Fruit fly (Drosophila melanogaster): ENCODE data around the gene CG42577.

- TF ChIP-seq CG5204 (GFP tag; optimal IDR thresholded peaks at IDR 0.05) (no peak), kay (GFP tag; ENCODE audit: borderline replicate concordance) (no peak), CG1620 (GFP tag; optimal IDR thresholded peaks at IDR 0.05) (no peak), cnc (optimal IDR thresholded peaks at IDR 0.05) (no peak), CG33017 (tag; optimal IDR thresholded peaks at IDR 0.05) (no peak), Mnt (GFP tag; optimal IDR thresholded peaks at IDR 0.05) (no peak), toe (GFP tag; optimal IDR thresholded peaks at IDR 0.05) (no peak), CG14711 (tag; optimal IDR thresholded peaks at IDR 0.05) (no peak)
These were observed 19.5 kb upstream of the CG42577 start, which contains the start of gene obst-A for dm6 chrX:20239608-20239941.
